Worm (Caenorhabditis elegans) whole organism, L2 larva: Measurements from ENCODE around the gene F44A2.5.

ENCODE experiments used
- ama-1 ChIP-seq: fragments of 150-350 bp; optimal IDR thresholded peaks from 2 replicates; lab custom pipeline; 2018; ENCODE audit warnings: inconsistent platforms
- gmeb-1 ChIP-seq: fragments of 150-350 bp; optimal IDR thresholded peaks from 2 replicates; lab custom pipeline; 2014; ENCODE audit warnings: missing biosample characterization, missing genetic modification characterization
- unc-62 ChIP-seq: fragments of 150-350 bp; optimal IDR thresholded peaks from 2 replicates; lab custom pipeline; 2014; ENCODE audit warnings: missing biosample characterization, missing genetic modification reagents, missing genetic modification characterization

DNA sequence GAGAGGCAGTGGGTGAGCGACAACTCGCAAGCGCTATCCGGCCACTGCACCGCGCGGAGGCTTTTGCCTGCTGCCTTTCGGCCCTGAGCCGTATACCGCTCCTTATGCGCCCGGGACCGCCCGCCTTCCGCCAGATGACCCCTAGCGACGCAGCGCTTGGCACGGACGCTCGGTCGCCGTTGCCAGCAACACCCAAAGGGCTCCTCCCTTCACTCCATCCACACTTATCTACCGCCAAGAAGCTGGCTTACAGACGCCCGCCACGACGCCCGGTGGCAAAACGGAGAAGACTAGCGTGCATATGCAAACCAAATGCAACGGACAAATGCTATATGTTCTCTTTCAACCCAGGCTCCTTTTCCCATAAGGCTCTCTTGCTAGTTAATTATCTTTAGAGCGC, 4.1 kb upstream of the F44A2.5 start:
- no peak for TF ChIP-seq unc-62
- no peak for TF ChIP-seq gmeb-1 (tag; lab: Kevin White, UChicago)
- TF ChIP-seq ama-1 = no peak
